Worm (Caenorhabditis elegans): Measurements from ENCODE around the gene R02E4.2.

The R02E4.2 gene

ce11 chrX:4157896-4158295 lies 50.6 kb downstream of the R02E4.2 start:
- no peak for TF ChIP-seq fax-1 (tag; optimal IDR thresholded peaks at IDR 0.05)
- TF ChIP-seq ref-2 (tag; optimal IDR thresholded peaks at IDR 0.05) = peak; percentile 28
- TF ChIP-seq lin-11 (tag; optimal IDR thresholded peaks at IDR 0.05) = no peak
- no peak for TF ChIP-seq ttx-3 (tag; optimal IDR thresholded peaks at IDR 0.05)
- TF ChIP-seq ceh-22 (tag; optimal IDR thresholded peaks at IDR 0.05) = no peak
- no peak for TF ChIP-seq ets-4 (tag; optimal IDR thresholded peaks at IDR 0.05)
- no peak for TF ChIP-seq ztf-16 (tag; optimal IDR thresholded peaks at IDR 0.05)
- peak; percentile 42 for TF ChIP-seq ceh-31 (tag; optimal IDR thresholded peaks at IDR 0.05)
- TF ChIP-seq che-1 (tag; optimal IDR thresholded peaks at IDR 0.05) = no peak
- TF ChIP-seq madf-2 (tag; optimal IDR thresholded peaks at IDR 0.05) = no peak
- peak; percentile 96 for TF ChIP-seq unc-55 (GFP tag; optimal IDR thresholded peaks at IDR 0.05)
- TF ChIP-seq tbx-2 (tag; optimal IDR thresholded peaks at IDR 0.05) = peak; percentile 41
- TF ChIP-seq hlh-15 (tag; optimal IDR thresholded peaks at IDR 0.05) = no peak
- TF ChIP-seq ceh-14 (tag; optimal IDR thresholded peaks at IDR 0.05) = no peak
- TF ChIP-seq elt-2 (tag; optimal IDR thresholded peaks at IDR 0.05) = no peak
- TF ChIP-seq hlh-30 (tag; optimal IDR thresholded peaks at IDR 0.05; ENCODE audit: insufficient read depth) = peak; percentile 52
- TF ChIP-seq ceh-19 (GFP tag; optimal IDR thresholded peaks at IDR 0.05) = no peak
- TF ChIP-seq ceh-2 (tag; optimal IDR thresholded peaks at IDR 0.05) = peak; percentile 5
- peak; percentile 17 for TF ChIP-seq nfya-1 (tag; optimal IDR thresholded peaks at IDR 0.05)
- no peak for TF ChIP-seq ceh-48 (tag; optimal IDR thresholded peaks at IDR 0.05)

- TF ChIP-seq ama-1 (optimal IDR thresholded peaks at IDR 0.05) (no peak), unc-42 (tag; optimal IDR thresholded peaks at IDR 0.05) (peak; percentile 93)
Observed at ce11 chrX:4159185-4159871, 52.1 kb downstream of the R02E4.2 start.

- TF ChIP-seq unc-86 (tag; optimal IDR thresholded peaks at IDR 0.05) = no peak
Observed at ce11 chrX:4159929-4160328, 52.7 kb downstream of the R02E4.2 start.
